Fruit fly (Drosophila melanogaster) whole organism, embryonic: ENCODE data around the gene asl.

Experiments used
- Blimp-1 ChIP-seq: fragments of 200-800 bp; sonication (Bioruptor generic); optimal IDR thresholded peaks from 3 replicates; lab custom pipeline; 2018; ENCODE audit warnings: missing biosample characterization, missing genetic modification characterization, mild to moderate bottlenecking, moderate library complexity, missing genetic modification reagents
- CG10959 ChIP-seq: fragments of 200-800 bp; sonication (Bioruptor generic); IDR thresholded peaks from 2 replicates; pipeline ENCODE4 v1.3.6; 2022; ENCODE audit warnings: missing biosample characterization, missing genetic modification characterization
- CG10979 ChIP-seq: fragments of 200-800 bp; sonication (Bioruptor generic); optimal IDR thresholded peaks from 2 replicates; lab custom pipeline; 2018; ENCODE audit warnings: missing biosample characterization, mild to moderate bottlenecking, missing genetic modification characterization, moderate library complexity
- CG11085 ChIP-seq: fragments of 200-800 bp; sonication (Bioruptor generic); IDR thresholded peaks from 2 replicates; pipeline ENCODE4 v1.3.6; 2022; ENCODE audit warnings: missing biosample characterization, missing genetic modification characterization
- CG11456 ChIP-seq: fragments of 200-800 bp; sonication (Bioruptor generic); IDR thresholded peaks from 3 replicates; pipeline ENCODE4 v1.3.6; 2022; ENCODE audit warnings: missing biosample characterization, missing genetic modification characterization
- CG12391 ChIP-seq: fragments of 200-800 bp; sonication (Bioruptor generic); optimal IDR thresholded peaks from 3 replicates; lab custom pipeline; 2018; ENCODE audit warnings: missing biosample characterization, mild to moderate bottlenecking, missing genetic modification characterization, moderate library complexity
- CG13287 ChIP-seq: fragments of 200-800 bp; sonication (Bioruptor generic); IDR thresholded peaks from 2 replicates; pipeline ENCODE4 v1.3.6; 2022; ENCODE audit warnings: missing biosample characterization, missing genetic modification characterization; ENCODE audit not compliant: partially characterized antibody
- CG16813 ChIP-seq: fragments of 200-800 bp; sonication (Bioruptor generic); IDR thresholded peaks from 3 replicates; pipeline ENCODE4 v1.3.6; 2022; ENCODE audit warnings: missing biosample characterization, missing genetic modification characterization; ENCODE audit not compliant: partially characterized antibody
- CG17568 ChIP-seq: fragments of 200-800 bp; sonication (Bioruptor generic); optimal IDR thresholded peaks from 2 replicates; lab custom pipeline; 2018; ENCODE audit warnings: missing biosample characterization, mild to moderate bottlenecking, missing genetic modification characterization, moderate library complexity
- CG3065 ChIP-seq: fragments of 200-800 bp; sonication (Bioruptor generic); optimal IDR thresholded peaks from 2 replicates; lab custom pipeline; 2016; ENCODE audit warnings: missing biosample characterization, missing genetic modification characterization
- CG3407 ChIP-seq: fragments of 200-800 bp; sonication (Bioruptor generic); optimal IDR thresholded peaks from 2 replicates; lab custom pipeline; 2018; ENCODE audit warnings: missing biosample characterization, mild to moderate bottlenecking, missing genetic modification characterization
- CG3838 ChIP-seq: fragments of 200-800 bp; sonication (Bioruptor generic); optimal IDR thresholded peaks from 3 replicates; lab custom pipeline; 2016; ENCODE audit warnings: missing biosample characterization, missing genetic modification characterization
- CG6813 ChIP-seq: fragments of 200-800 bp; sonication (Bioruptor generic); optimal IDR thresholded peaks from 2 replicates; lab custom pipeline; 2017; ENCODE audit warnings: missing biosample characterization, missing genetic modification characterization, mild to moderate bottlenecking, moderate library complexity, missing genetic modification reagents
- CG7786 ChIP-seq: fragments of 200-800 bp; sonication (Bioruptor generic); optimal IDR thresholded peaks from 2 replicates; lab custom pipeline; 2016; ENCODE audit warnings: missing biosample characterization, missing genetic modification characterization
- CG8089 ChIP-seq: fragments of 200-800 bp; sonication (Bioruptor generic); optimal IDR thresholded peaks from 3 replicates; lab custom pipeline; 2016; ENCODE audit warnings: missing biosample characterization, missing genetic modification characterization
- CG8478 ChIP-seq: fragments of >200 bp; optimal IDR thresholded peaks from 2 replicates; lab custom pipeline; 2018
- CTCF ChIP-seq: fragments of 200-800 bp; sonication (Bioruptor generic); optimal IDR thresholded peaks from 2 replicates; lab custom pipeline; 2017; ENCODE audit warnings: missing biosample characterization, mild to moderate bottlenecking, missing genetic modification characterization, moderate library complexity
- Dek ChIP-seq: fragments of 200-800 bp; sonication (Bioruptor generic); optimal IDR thresholded peaks from 3 replicates; lab custom pipeline; 2019; ENCODE audit warnings: missing biosample characterization, mild to moderate bottlenecking, missing genetic modification characterization, moderate library complexity
- Dref ChIP-seq: fragments of 200-800 bp; sonication (Bioruptor generic); IDR thresholded peaks from 2 replicates; pipeline ENCODE4 v1.3.6; 2022; ENCODE audit warnings: missing biosample characterization, missing genetic modification characterization
- E2f1 ChIP-seq: fragments of 200-800 bp; sonication (Bioruptor generic); IDR thresholded peaks from 2 replicates; pipeline ENCODE4 v1.3.6; 2022; ENCODE audit warnings: missing biosample characterization, missing genetic modification characterization
- Gsc ChIP-seq: fragments of 200-800 bp; sonication (Bioruptor generic); IDR thresholded peaks from 2 replicates; pipeline ENCODE4 v1.3.6; 2022; ENCODE audit warnings: missing biosample characterization, missing genetic modification characterization
- HHEX ChIP-seq: fragments of 200-800 bp; sonication (Bioruptor generic); optimal IDR thresholded peaks from 3 replicates; lab custom pipeline; 2017; ENCODE audit warnings: missing biosample characterization, mild to moderate bottlenecking, missing genetic modification characterization, missing genetic modification reagents
- Hey ChIP-seq: fragments of 200-800 bp; sonication (Bioruptor generic); optimal IDR thresholded peaks from 3 replicates; lab custom pipeline; 2018; ENCODE audit warnings: missing biosample characterization, mild to moderate bottlenecking, missing genetic modification characterization
- Jarid2 ChIP-seq: fragments of 200-800 bp; sonication (Bioruptor generic); optimal IDR thresholded peaks from 3 replicates; lab custom pipeline; 2017; ENCODE audit warnings: mild to moderate bottlenecking, missing biosample characterization, missing genetic modification reagents, missing genetic modification characterization
- Lhr ChIP-seq: fragments of 200-800 bp; sonication (Bioruptor generic); optimal IDR thresholded peaks from 3 replicates; lab custom pipeline; 2017; ENCODE audit warnings: mild to moderate bottlenecking, missing biosample characterization, missing genetic modification reagents, missing genetic modification characterization
- Med ChIP-seq: fragments of 200-800 bp; sonication (Bioruptor generic); peaks from one replicate; lab custom pipeline; 2016; ENCODE audit warnings: missing biosample characterization, missing genetic modification characterization, mild to moderate bottlenecking, inconsistent platforms, moderate library complexity
- Opbp ChIP-seq: fragments of 200-800 bp; sonication (Bioruptor generic); IDR thresholded peaks from 3 replicates; pipeline ENCODE4 v1.3.6; 2022; ENCODE audit warnings: missing biosample characterization, missing genetic modification characterization; ENCODE audit not compliant: partially characterized antibody
- Rx ChIP-seq: fragments of 200-800 bp; sonication (Bioruptor generic); IDR thresholded peaks from 2 replicates; pipeline ENCODE4 v1.3.6; 2022; ENCODE audit warnings: missing biosample characterization, missing genetic modification characterization
- Sry-β ChIP-seq: fragments of 200-800 bp; sonication (Bioruptor generic); optimal IDR thresholded peaks from 2 replicates; lab custom pipeline; 2018; ENCODE audit warnings: missing biosample characterization, mild to moderate bottlenecking, missing genetic modification characterization, moderate library complexity
- Xbp1 ChIP-seq: fragments of 200-800 bp; sonication (Bioruptor generic); optimal IDR thresholded peaks from 3 replicates; lab custom pipeline; 2016; ENCODE audit warnings: missing biosample characterization, mild to moderate bottlenecking, missing genetic modification characterization
- YL-1 ChIP-seq: fragments of 200-800 bp; sonication (Bioruptor generic); optimal IDR thresholded peaks from 3 replicates; lab custom pipeline; 2017; ENCODE audit warnings: missing biosample characterization, mild to moderate bottlenecking, missing genetic modification characterization
- aop ChIP-seq: fragments of 200-800 bp; sonication (Bioruptor generic); IDR thresholded peaks from 2 replicates; pipeline ENCODE4 v1.3.6; 2022; ENCODE audit warnings: missing biosample characterization, missing genetic modification characterization
- bsh ChIP-seq, 2 experiments: fragments of 200-800 bp; sonication (Bioruptor generic); optimal IDR thresholded peaks; 2 replicates each; lab custom pipeline; 2017 to 2018; ENCODE audit warnings: mild to moderate bottlenecking in 2 of 2, missing biosample characterization in 2 of 2, missing genetic modification characterization in 2 of 2, moderate library complexity in 1 of 2
- chinmo ChIP-seq: fragments of 200-800 bp; sonication (Bioruptor generic); IDR thresholded peaks from 4 replicates; pipeline ENCODE4 v1.3.6; 2022; ENCODE audit warnings: missing biosample characterization, missing genetic modification characterization; ENCODE audit not compliant: partially characterized antibody
- da ChIP-seq: fragments of 200-800 bp; sonication (Bioruptor generic); optimal IDR thresholded peaks from 2 replicates; lab custom pipeline; 2016; ENCODE audit warnings: missing biosample characterization, missing genetic modification characterization
- dpn ChIP-seq, 2 experiments: fragments of 200-800 bp; sonication (Bioruptor generic); optimal IDR thresholded peaks; 3 replicates each; lab custom pipeline; 2016; ENCODE audit warnings: missing biosample characterization in 2 of 2, missing genetic modification characterization in 2 of 2
- exex ChIP-seq: fragments of 200-800 bp; sonication (Bioruptor generic); optimal IDR thresholded peaks from 4 replicates; lab custom pipeline; 2018; ENCODE audit warnings: missing biosample characterization, mild to moderate bottlenecking, missing genetic modification characterization, moderate library complexity
- eyg ChIP-seq: fragments of 200-800 bp; sonication (Bioruptor generic); optimal IDR thresholded peaks from 3 replicates; lab custom pipeline; 2016; ENCODE audit warnings: missing biosample characterization, missing genetic modification characterization
- fd3F ChIP-seq: fragments of 200-800 bp; sonication (Bioruptor generic); optimal IDR thresholded peaks from 2 replicates; lab custom pipeline; 2018; ENCODE audit warnings: missing biosample characterization, mild to moderate bottlenecking, missing genetic modification characterization, moderate library complexity
- ftz-f1 ChIP-seq: fragments of 200-800 bp; sonication (Bioruptor generic); optimal IDR thresholded peaks from 2 replicates; lab custom pipeline; 2016; ENCODE audit warnings: missing biosample characterization, missing genetic modification characterization
- gem ChIP-seq: fragments of 200-800 bp; sonication (Bioruptor generic); optimal IDR thresholded peaks from 2 replicates; lab custom pipeline; 2019; ENCODE audit warnings: missing biosample characterization, mild to moderate bottlenecking, missing genetic modification characterization, moderate library complexity
- her ChIP-seq: fragments of 200-800 bp; sonication (Bioruptor generic); optimal IDR thresholded peaks from 2 replicates; lab custom pipeline; 2016; ENCODE audit warnings: missing biosample characterization, missing genetic modification characterization
- run ChIP-seq: fragments of 200-800 bp; sonication (Bioruptor generic); optimal IDR thresholded peaks from 3 replicates; lab custom pipeline; 2018; ENCODE audit warnings: missing biosample characterization, mild to moderate bottlenecking, missing genetic modification characterization
- sna ChIP-seq: fragments of 200-800 bp; sonication (Bioruptor generic); IDR thresholded peaks from 2 replicates; pipeline ENCODE4 v1.3.6; 2022; ENCODE audit warnings: missing biosample characterization, missing genetic modification characterization; ENCODE audit not compliant: partially characterized antibody
- so ChIP-seq: fragments of 200-800 bp; sonication (Bioruptor generic); IDR thresholded peaks from 3 replicates; pipeline ENCODE4 v1.3.6; 2022; ENCODE audit warnings: missing biosample characterization, missing genetic modification characterization
- ssp ChIP-seq: fragments of 200-800 bp; sonication (Bioruptor generic); IDR thresholded peaks from 2 replicates; pipeline ENCODE4 v1.3.6; 2022; ENCODE audit warnings: missing biosample characterization, missing genetic modification characterization
- tio ChIP-seq: fragments of 200-800 bp; sonication (Bioruptor generic); optimal IDR thresholded peaks from 2 replicates; lab custom pipeline; 2017; ENCODE audit warnings: missing biosample characterization, missing genetic modification characterization, inconsistent platforms
- usp ChIP-seq: fragments of >200 bp; optimal IDR thresholded peaks from 2 replicates; lab custom pipeline; 2017; ENCODE audit warnings: missing biosample characterization, missing genetic modification characterization
- vnd ChIP-seq: fragments of 200-800 bp; sonication (Bioruptor generic); IDR thresholded peaks from 3 replicates; pipeline ENCODE4 v1.3.6; 2022; ENCODE audit warnings: missing biosample characterization, missing genetic modification characterization; ENCODE audit not compliant: partially characterized antibody
- wdn ChIP-seq: fragments of 200-800 bp; sonication (Bioruptor generic); IDR thresholded peaks from 2 replicates; pipeline ENCODE4 v1.3.6; 2022; ENCODE audit warnings: missing biosample characterization, missing genetic modification characterization

asl gene

dm6 chr3R:5573883-5574282 is 32.5 kb downstream of the asl start:
- no peak for TF ChIP-seq CG3065 (GFP tag; lab: Kevin White, UChicago)
- no peak for TF ChIP-seq ssp (GFP tag; lab: Robert Waterston, UW)
- TF ChIP-seq dpn (GFP tag; optimal IDR thresholded peaks at IDR 0.05; lab: Kevin White, UChicago), result no peak
- TF ChIP-seq CG3407, result no peak
- no peak for TF ChIP-seq Rx (GFP tag; lab: Robert Waterston, UW)
- no peak for TF ChIP-seq her (GFP tag; lab: Kevin White, UChicago)
- TF ChIP-seq CG10979 (tag; lab: Kevin White, UChicago), result no peak
- TF ChIP-seq gem (tag; lab: Kevin White, UChicago), result no peak
- peak; percentile 88 for TF ChIP-seq Hey (tag; lab: Kevin White, UChicago)
- no peak for TF ChIP-seq sna (GFP tag; lab: Robert Waterston, UW)
- TF ChIP-seq E2f1 (GFP tag; lab: Robert Waterston, UW), result no peak
- TF ChIP-seq Sry-β (GFP tag; lab: Kevin White, UChicago), result no peak
- TF ChIP-seq Med (GFP tag; lab: Kevin White, UChicago), result peak; percentile 66
- TF ChIP-seq CG16813, result no peak
- no peak for TF ChIP-seq Dref (GFP tag; lab: Robert Waterston, UW)
- no peak for TF ChIP-seq Lhr (GFP tag; lab: Kevin White, UChicago)
- no peak for TF ChIP-seq fd3F (GFP tag; lab: Kevin White, UChicago)
- no peak for TF ChIP-seq CG7786 (GFP tag; lab: Kevin White, UChicago)
- TF ChIP-seq chinmo, result 0 out of 4 replicates have a peak, but pooled peaks have one; percentile 42
- TF ChIP-seq da, result no peak
- TF ChIP-seq Gsc (GFP tag; lab: Robert Waterston, UW), result no peak
- no peak for TF ChIP-seq HHEX (GFP tag; lab: Kevin White, UChicago)
- TF ChIP-seq vnd (GFP tag; lab: Robert Waterston, UW), result no peak

dm6 chr3R:5572900-5573665 is 33.3 kb downstream of the asl start:
- no peak for TF ChIP-seq CG8089 (GFP tag; lab: Kevin White, UChicago)
- TF ChIP-seq bsh (GFP tag; optimal IDR thresholded peaks at IDR 0.05; lab: Kevin White, UChicago), result peak in 1 of 2 experiments; percentile 22
- no peak for TF ChIP-seq Xbp1 (GFP tag; lab: Kevin White, UChicago)
- no peak for TF ChIP-seq usp
- no peak for TF ChIP-seq Jarid2 (GFP tag; lab: Kevin White, UChicago)
- no peak for TF ChIP-seq CG3838 (GFP tag; lab: Kevin White, UChicago)
- no peak for TF ChIP-seq wdn
- no peak for TF ChIP-seq CG10959 (GFP tag; lab: Robert Waterston, UW)
- peak; percentile 67 for TF ChIP-seq CG8478 (lab: Kevin White, UChicago)
- TF ChIP-seq ftz-f1 (GFP tag; lab: Kevin White, UChicago), result no peak
- TF ChIP-seq CG13287 (GFP tag; lab: Robert Waterston, UW), result no peak
- TF ChIP-seq so (GFP tag; lab: Robert Waterston, UW), result no peak
- no peak for TF ChIP-seq YL-1 (GFP tag; lab: Kevin White, UChicago)
- no peak for TF ChIP-seq Blimp-1 (GFP tag; lab: Kevin White, UChicago)
- TF ChIP-seq aop (GFP tag; lab: Robert Waterston, UW), result no peak
- no peak for TF ChIP-seq tio (GFP tag; lab: Kevin White, UChicago)
- no peak for TF ChIP-seq CTCF (GFP tag; lab: Kevin White, UChicago)
- TF ChIP-seq CG11085 (GFP tag; lab: Robert Waterston, UW), result no peak
- no peak for TF ChIP-seq CG6813 (GFP tag; lab: Kevin White, UChicago)
- no peak for TF ChIP-seq CG17568 (GFP tag; lab: Kevin White, UChicago)
- TF ChIP-seq exex, result no peak
- 0 out of 3 replicates have a peak, but pooled peaks have one; percentile 31 for TF ChIP-seq CG11456 (GFP tag; lab: Robert Waterston, UW)
- no peak for TF ChIP-seq run (tag; lab: Kevin White, UChicago)
- TF ChIP-seq Opbp, result 0 out of 3 replicates have a peak, but pooled peaks have one; percentile 16
- TF ChIP-seq eyg (GFP tag; lab: Kevin White, UChicago), result no peak
- TF ChIP-seq Dek (tag; lab: Kevin White, UChicago), result no peak
- no peak for TF ChIP-seq CG12391
